Worm (Caenorhabditis elegans) whole organism, early embryonic: ENCODE measurements around the gene B0252.8.

ENCODE experiments used
- B0310.2 ChIP-seq: sonication (generic microtip); optimal IDR thresholded peaks from 2 replicates; lab custom pipeline; 2016; ENCODE audit warnings: mild to moderate bottlenecking, missing genetic modification characterization, missing compliant biosample characterization
- F13C5.2 ChIP-seq: sonication (generic microtip); optimal IDR thresholded peaks from 2 replicates; lab custom pipeline; 2017; ENCODE audit warnings: mild to moderate bottlenecking, missing genetic modification characterization, inconsistent platforms, missing compliant biosample characterization
- aly-1 ChIP-seq: sonication (generic microtip); optimal IDR thresholded peaks from 2 replicates; lab custom pipeline; 2016; ENCODE audit warnings: missing genetic modification characterization, missing compliant biosample characterization
- ama-1 ChIP-seq: fragments of 150-350 bp; optimal IDR thresholded peaks from 2 replicates; lab custom pipeline; 2014
- ceh-13 ChIP-seq: fragments of 200-800 bp; sonication (Bioruptor generic); optimal IDR thresholded peaks from 2 replicates; lab custom pipeline; 2018; ENCODE audit warnings: mild to moderate bottlenecking, missing genetic modification characterization, missing compliant biosample characterization
- ceh-36 ChIP-seq: sonication (generic microtip); optimal IDR thresholded peaks from 2 replicates; lab custom pipeline; 2016; ENCODE audit warnings: missing genetic modification characterization, inconsistent platforms, missing compliant biosample characterization
- ets-7 ChIP-seq: sonication (generic microtip); optimal IDR thresholded peaks from 2 replicates; lab custom pipeline; 2016; ENCODE audit warnings: missing genotype, missing genetic modification characterization, missing compliant biosample characterization
- flt-1 ChIP-seq: fragments of 200-800 bp; sonication (Bioruptor generic); IDR thresholded peaks from 2 replicates; pipeline ENCODE4 v1.3.6; 2022; ENCODE audit warnings: missing genetic modification characterization, missing compliant biosample characterization
- hmbx-1 ChIP-seq: sonication (generic microtip); optimal IDR thresholded peaks from 2 replicates; lab custom pipeline; 2016; ENCODE audit warnings: mild to moderate bottlenecking, missing genetic modification characterization, missing compliant biosample characterization
- hmg-4 ChIP-seq: fragments of 200-800 bp; sonication (Bioruptor generic); optimal IDR thresholded peaks from 2 replicates; lab custom pipeline; 2018; ENCODE audit warnings: mild to moderate bottlenecking, missing genetic modification characterization, missing compliant biosample characterization
- hnd-1 ChIP-seq: sonication (generic microtip); optimal IDR thresholded peaks from 2 replicates; lab custom pipeline; 2016; ENCODE audit warnings: missing genetic modification characterization, missing compliant biosample characterization
- pes-1 ChIP-seq: fragments of 200-800 bp; sonication (Bioruptor generic); IDR thresholded peaks from 2 replicates; pipeline ENCODE4 v1.3.6; 2022; ENCODE audit warnings: missing genetic modification reagents, missing genetic modification characterization, missing compliant biosample characterization
- scrt-1 ChIP-seq: fragments of 200-800 bp; sonication (Bioruptor generic); IDR thresholded peaks from 2 replicates; pipeline ENCODE4 v1.3.6; 2022; ENCODE audit warnings: missing genetic modification characterization, missing compliant biosample characterization
- sea-1 ChIP-seq: fragments of 200-800 bp; sonication (Bioruptor generic); conservative IDR thresholded peaks from 2 replicates; pipeline ENCODE4 v1.3.6; 2022; ENCODE audit warnings: missing genetic modification characterization, missing compliant biosample characterization
- tbx-11 ChIP-seq: fragments of 200-800 bp; sonication (Bioruptor generic); IDR thresholded peaks from 2 replicates; pipeline ENCODE4 v1.3.6; 2022; ENCODE audit warnings: missing genetic modification characterization, missing compliant biosample characterization
- tbx-37 ChIP-seq: fragments of 200-800 bp; sonication (Bioruptor generic); conservative IDR thresholded peaks from 2 replicates; pipeline ENCODE4 v1.3.6; 2022; ENCODE audit warnings: missing genetic modification reagents, missing genetic modification characterization, missing compliant biosample characterization
- tra-4 ChIP-seq: sonication (generic microtip); optimal IDR thresholded peaks from 2 replicates; lab custom pipeline; 2017; ENCODE audit warnings: missing genetic modification characterization, missing compliant biosample characterization

Gene B0252.8

DNA sequence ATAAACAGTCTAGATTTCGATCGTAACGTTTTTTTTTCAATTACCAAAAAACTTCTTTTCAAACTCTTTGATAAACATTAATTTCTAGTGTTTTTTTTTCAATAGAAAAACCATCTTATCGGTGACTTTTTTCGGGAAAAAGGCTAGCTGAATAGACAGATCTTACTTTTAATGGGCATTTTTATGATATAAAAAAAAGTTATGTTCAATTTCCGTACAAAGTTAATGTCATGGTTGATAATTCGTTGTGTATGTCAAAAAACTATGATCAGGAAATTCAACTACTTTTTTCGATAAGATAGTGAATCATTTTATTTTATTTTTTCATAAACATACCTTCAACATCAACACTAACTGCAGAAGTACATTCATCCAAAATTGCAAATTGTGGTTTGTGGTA is 31.4 kb upstream of the B0252.8 start:
- TF ChIP-seq tra-4 (tag; lab: Kevin White, UChicago) (no peak), F13C5.2 (tag; lab: Kevin White, UChicago) (no peak), B0310.2 (tag; lab: Kevin White, UChicago) (no peak), hnd-1 (no peak)

ce11 chrII:6887319-6888005 is 28.5 kb upstream of the B0252.8 start, which contains the start of gene pmp-2:
TSS of gene pmp-2 (minus strand) at chrII:6887805.
- TF ChIP-seq pes-1 (GFP tag; lab: Robert Waterston, UW) (no peak), aly-1 (no peak), scrt-1 (GFP tag; lab: Robert Waterston, UW) (no peak), tbx-37 (GFP tag; lab: Robert Waterston, UW) (no peak), ceh-36 (tag; lab: Kevin White, UChicago) (no peak), sea-1 (GFP tag; lab: Robert Waterston, UW) (no peak), ets-7 (no peak), tbx-11 (no peak), tra-4 (tag; lab: Kevin White, UChicago) (no peak), hnd-1 (no peak), hmg-4 (GFP tag; lab: Kevin White, UChicago) (no peak), hmbx-1 (tag; lab: Kevin White, UChicago) (no peak), F13C5.2 (tag; lab: Kevin White, UChicago) (no peak), ama-1 (lab: Kevin White, UChicago) (no peak), flt-1 (GFP tag; lab: Robert Waterston, UW) (no peak), B0310.2 (tag; lab: Kevin White, UChicago) (no peak)

DNA sequence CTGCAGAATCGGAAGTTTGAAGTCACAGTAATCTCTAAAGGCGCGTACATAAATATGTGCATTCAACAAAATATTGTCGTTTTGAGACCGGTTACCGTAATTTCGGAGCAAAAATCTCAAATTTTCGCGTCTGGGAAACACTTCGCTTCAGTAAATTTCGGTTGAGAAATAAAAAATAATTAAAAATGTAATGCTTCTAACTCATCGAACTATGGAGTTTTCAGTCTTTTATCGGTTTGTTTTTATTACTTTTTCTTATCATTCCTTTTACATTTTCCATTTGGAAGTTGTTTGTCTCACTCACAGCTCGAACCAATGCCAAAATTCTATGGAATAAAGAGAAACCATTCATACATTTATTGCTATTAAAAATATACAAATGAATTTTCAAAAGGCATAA is 27.8 kb upstream of the B0252.8 start:
- TF ChIP-seq hnd-1 (no peak), tra-4 (tag; lab: Kevin White, UChicago) (no peak), pes-1 (GFP tag; lab: Robert Waterston, UW) (no peak), hmg-4 (GFP tag; lab: Kevin White, UChicago) (no peak), scrt-1 (GFP tag; lab: Robert Waterston, UW) (no peak), B0310.2 (tag; lab: Kevin White, UChicago) (no peak), tbx-11 (no peak), tbx-37 (GFP tag; lab: Robert Waterston, UW) (no peak), hmbx-1 (tag; lab: Kevin White, UChicago) (no peak), aly-1 (no peak), ama-1 (lab: Kevin White, UChicago) (no peak), flt-1 (GFP tag; lab: Robert Waterston, UW) (no peak), ceh-13 (GFP tag; lab: Kevin White, UChicago) (no peak), sea-1 (GFP tag; lab: Robert Waterston, UW) (no peak), ets-7 (no peak), ceh-36 (tag; lab: Kevin White, UChicago) (no peak)

DNA sequence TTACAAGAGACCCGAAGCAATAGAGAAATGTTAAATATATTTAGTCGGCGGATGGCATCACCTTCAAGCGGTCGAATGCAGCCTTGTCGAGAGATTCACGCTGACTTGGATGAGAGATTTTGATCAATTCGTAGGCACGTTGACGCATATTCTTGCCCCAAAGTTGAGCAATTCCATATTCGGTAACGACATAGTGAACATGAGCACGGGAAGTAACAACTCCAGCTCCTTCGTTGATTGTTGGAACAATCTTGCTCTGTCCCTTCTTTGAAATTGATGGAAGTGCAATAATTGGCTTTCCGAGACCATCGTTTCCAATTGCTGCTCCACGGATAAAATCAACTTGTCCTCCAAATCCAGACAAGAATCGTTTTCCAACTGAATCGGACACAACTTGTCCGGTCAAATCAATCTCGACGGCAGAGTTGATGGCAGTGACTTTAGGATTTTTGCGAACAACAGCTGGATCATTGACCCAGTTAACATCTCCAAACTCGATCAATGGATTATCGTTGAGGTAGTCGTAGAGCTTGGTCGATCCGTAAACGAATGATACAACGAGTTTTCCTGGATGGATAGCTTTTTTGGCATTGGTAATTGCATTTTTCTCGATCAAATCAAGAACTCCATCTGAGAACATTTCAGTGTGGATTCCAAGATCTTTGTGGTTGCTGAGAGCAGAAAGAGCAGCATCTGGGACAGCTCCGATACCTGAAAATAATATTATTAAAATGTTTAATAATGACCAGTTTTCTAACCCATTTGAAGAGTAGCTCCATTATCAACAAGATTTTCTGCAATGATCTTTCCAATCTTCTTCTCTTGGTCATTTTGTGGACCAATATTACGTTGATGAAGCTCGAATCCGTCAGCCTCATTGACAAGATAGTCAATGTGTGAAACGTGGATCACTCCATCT is 27.0 kb upstream of the B0252.8 start:
- no peak for TF ChIP-seq scrt-1 (GFP tag; lab: Robert Waterston, UW)
- TF ChIP-seq hnd-1: no peak

DNA sequence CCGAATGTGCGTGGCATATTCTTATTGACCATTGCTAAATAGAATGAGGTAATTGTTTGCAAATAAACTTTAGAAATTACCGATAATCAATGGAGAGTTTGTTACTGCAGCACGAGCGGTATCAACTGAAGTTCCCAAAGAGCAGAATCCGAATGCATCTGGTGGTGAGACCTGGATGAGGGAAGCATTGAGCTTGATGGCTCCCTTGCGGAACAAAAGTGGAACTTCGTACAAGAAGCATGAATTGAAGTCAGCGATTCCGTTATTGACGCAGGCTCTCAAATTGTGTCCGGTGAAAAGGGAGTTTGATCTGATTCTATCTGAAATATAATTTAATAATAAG is 26.4 kb upstream of the B0252.8 start:
- TF ChIP-seq scrt-1 (GFP tag; lab: Robert Waterston, UW) (no peak), aly-1 (no peak), ceh-36 (tag; lab: Kevin White, UChicago) (no peak), tbx-11 (no peak), tbx-37 (GFP tag; lab: Robert Waterston, UW) (no peak), ceh-13 (GFP tag; lab: Kevin White, UChicago) (no peak), sea-1 (GFP tag; lab: Robert Waterston, UW) (no peak)

DNA sequence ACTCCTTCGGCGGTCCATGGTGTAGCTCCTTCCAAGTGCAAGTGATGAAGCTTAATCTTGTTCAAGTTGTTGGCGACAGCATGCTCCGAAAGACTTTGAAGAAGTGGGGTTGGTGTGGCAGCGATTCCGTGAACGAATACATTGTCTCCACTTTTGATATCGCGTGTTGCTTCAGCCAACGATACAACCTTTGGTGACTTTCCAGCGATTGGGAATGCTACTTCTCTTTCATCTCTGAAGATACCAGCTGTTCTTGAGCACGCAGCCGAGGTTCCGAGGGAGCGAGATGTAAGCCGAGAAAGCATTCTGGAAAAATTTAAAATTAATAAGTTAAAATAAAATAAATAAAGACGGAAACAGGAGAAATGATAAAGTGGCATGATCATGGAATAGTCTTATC is 25.9 kb upstream of the B0252.8 start, which contains the start of gene acer-1:
TSS of gene acer-1 (minus strand) at position 306 of the 400 bp plus-strand sequence.
- TF ChIP-seq ama-1 (lab: Kevin White, UChicago) (no peak), flt-1 (GFP tag; lab: Robert Waterston, UW) (no peak), tbx-11 (no peak), hmbx-1 (tag; lab: Kevin White, UChicago) (no peak), scrt-1 (GFP tag; lab: Robert Waterston, UW) (no peak), tra-4 (tag; lab: Kevin White, UChicago) (no peak), F13C5.2 (tag; lab: Kevin White, UChicago) (no peak), sea-1 (GFP tag; lab: Robert Waterston, UW) (no peak), aly-1 (no peak), ceh-36 (tag; lab: Kevin White, UChicago) (no peak), ets-7 (no peak), B0310.2 (tag; lab: Kevin White, UChicago) (no peak), hnd-1 (no peak), tbx-37 (GFP tag; lab: Robert Waterston, UW) (no peak), pes-1 (GFP tag; lab: Robert Waterston, UW) (no peak), hmg-4 (GFP tag; lab: Kevin White, UChicago) (no peak), ceh-13 (GFP tag; lab: Kevin White, UChicago) (no peak)

ce11 chrII:6891176-6891575 is 24.8 kb upstream of the B0252.8 start:
- TF ChIP-seq ama-1 (lab: Kevin White, UChicago) (no peak), tbx-11 (no peak), scrt-1 (GFP tag; lab: Robert Waterston, UW) (no peak)
